Fruit fly (Drosophila melanogaster): ENCODE measurements around the gene mamo.
"Not testable (repeated sequence)": the region's sequence is repeated elsewhere in the genome, so short reads cannot be mapped to it uniquely, and the experiment has no call there.

Gene mamo

DNA sequence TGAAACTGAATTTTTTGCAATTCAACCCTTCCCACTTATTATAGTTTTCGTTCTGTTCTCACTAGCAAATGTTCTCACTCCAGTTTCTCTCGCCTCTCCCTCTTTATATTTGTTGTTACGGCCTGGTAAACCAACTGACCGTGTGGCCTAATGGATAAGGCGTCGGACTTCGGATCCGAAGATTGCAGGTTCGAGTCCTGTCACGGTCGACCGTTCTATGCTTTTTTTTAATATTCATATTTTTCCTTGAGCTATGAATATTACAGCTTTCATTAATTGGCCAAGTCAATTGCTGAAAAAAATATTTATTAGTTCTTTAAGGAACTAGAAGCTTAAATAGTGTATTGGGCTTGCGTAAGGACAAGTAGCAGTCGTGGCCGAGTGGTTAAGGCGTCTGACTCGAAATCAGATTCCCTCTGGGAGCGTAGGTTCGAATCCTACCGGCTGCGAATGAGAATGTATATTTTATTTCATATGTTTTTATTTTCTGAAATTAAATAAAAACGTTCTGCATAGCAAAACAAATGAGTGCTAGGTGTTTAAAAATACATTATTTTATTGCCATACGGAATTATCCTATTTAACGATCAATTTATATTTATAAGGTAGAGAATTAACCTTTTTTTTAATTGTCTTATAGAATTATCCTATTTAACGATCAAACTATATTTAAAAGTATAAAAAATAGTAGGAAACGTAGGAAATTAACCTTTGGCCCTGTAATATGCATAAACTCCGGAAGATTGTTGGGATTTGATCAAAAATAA, 24.5 kb upstream of the mamo start:
- peak; percentile 16 for TF ChIP-seq CG14711 (tag; optimal IDR thresholded peaks at IDR 0.05)
- no peak for TF ChIP-seq Mnt (GFP tag; optimal IDR thresholded peaks at IDR 0.05)
- TF ChIP-seq kay (GFP tag; ENCODE audit: borderline replicate concordance): peak; percentile 45
- TF ChIP-seq bab1 (GFP tag; optimal IDR thresholded peaks at IDR 0.05): peak; percentile 19
- no peak for TF ChIP-seq cic (GFP tag; optimal IDR thresholded peaks at IDR 0.05)

- TF ChIP-seq tj (GFP tag; optimal IDR thresholded peaks at IDR 0.05) (no peak), CG1620 (GFP tag; optimal IDR thresholded peaks at IDR 0.05) (no peak), pad (GFP tag; optimal IDR thresholded peaks at IDR 0.05) (no peak), cnc (optimal IDR thresholded peaks at IDR 0.05) (no peak), CG7045 (GFP tag; optimal IDR thresholded peaks at IDR 0.05) (no peak), CG11617 (GFP tag; optimal IDR thresholded peaks at IDR 0.05) (no peak), CG12768 (GFP tag; optimal IDR thresholded peaks at IDR 0.05) (no peak), Hr96 (GFP tag; optimal IDR thresholded peaks at IDR 0.05) (no peak), Mnt (GFP tag; optimal IDR thresholded peaks at IDR 0.05) (no peak), CG7101 (tag; optimal IDR thresholded peaks at IDR 0.05) (no peak), CG14711 (tag; optimal IDR thresholded peaks at IDR 0.05) (no peak), CG33017 (tag; optimal IDR thresholded peaks at IDR 0.05) (no peak), kay (GFP tag; ENCODE audit: borderline replicate concordance) (no peak), ovo (GFP tag; optimal IDR thresholded peaks at IDR 0.05) (no peak), cic (GFP tag; optimal IDR thresholded peaks at IDR 0.05) (no peak), Crg-1 (GFP tag; optimal IDR thresholded peaks at IDR 0.05) (no peak), bab1 (GFP tag; optimal IDR thresholded peaks at IDR 0.05) (no peak), CG5204 (GFP tag; optimal IDR thresholded peaks at IDR 0.05) (no peak), Clk (GFP tag; optimal IDR thresholded peaks at IDR 0.05) (no peak), toe (GFP tag; optimal IDR thresholded peaks at IDR 0.05) (no peak)
Measured at dm6 chrX:14014177-14014576, 23.9 kb upstream of the mamo start.

DNA sequence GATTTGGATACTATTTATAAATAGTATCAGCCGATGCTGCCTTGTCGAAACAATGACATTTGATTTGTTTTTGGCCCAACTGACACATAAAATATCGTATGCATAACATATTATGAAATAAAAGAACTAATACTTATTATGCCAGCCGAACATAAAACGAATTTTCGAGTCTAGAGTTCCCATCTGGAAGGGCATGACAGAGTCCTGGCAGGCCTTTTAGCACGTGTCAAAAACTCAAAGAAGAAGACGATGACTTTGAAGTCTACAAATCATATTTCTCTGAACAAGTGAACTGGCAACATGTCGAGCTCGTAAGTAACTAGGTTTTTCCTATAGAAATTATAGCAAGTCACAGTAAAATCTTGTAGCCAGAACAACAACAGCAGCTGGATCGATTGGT, 9.6 kb upstream of the mamo start, which contains the start of gene Ste12DOR:
TSS of gene Ste12DOR (plus strand) at position 301 of the 400 bp plus-strand sequence.
- not testable (repeated sequence) for TF ChIP-seq CG11617, Clk, CG5204 (GFP tag; optimal IDR thresholded peaks at IDR 0.05)

DNA sequence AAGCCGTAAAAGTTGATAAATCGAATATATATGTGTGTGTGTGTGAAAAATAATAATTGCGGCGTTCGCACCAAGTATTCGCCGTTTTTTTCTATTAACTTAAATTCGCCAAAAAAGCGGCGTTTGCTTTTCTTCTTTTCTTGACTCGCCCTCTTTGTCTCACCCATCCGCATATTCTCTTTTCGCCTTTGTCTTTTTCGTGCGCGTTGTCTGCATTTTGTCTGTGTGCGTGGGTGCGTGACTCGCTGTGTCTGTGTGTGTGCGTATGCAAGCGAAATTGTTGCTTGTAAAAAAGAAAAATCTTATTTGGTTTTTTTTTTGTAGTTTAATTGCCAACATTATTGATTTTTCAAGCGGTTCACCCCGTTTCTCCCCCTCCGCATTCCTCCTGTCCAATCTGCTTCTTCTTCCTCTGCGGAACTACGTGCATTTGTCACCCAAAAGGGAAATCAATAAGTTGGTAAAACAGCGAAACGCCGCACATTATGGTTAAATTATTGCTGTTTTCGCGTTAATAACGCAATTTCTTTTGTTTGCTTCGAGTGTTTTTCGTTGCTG, 6.5 kb upstream of the mamo start:
- no peak for TF ChIP-seq Hr96 (GFP tag; optimal IDR thresholded peaks at IDR 0.05)
- no peak for TF ChIP-seq toe (GFP tag; optimal IDR thresholded peaks at IDR 0.05)
- TF ChIP-seq tj (GFP tag; optimal IDR thresholded peaks at IDR 0.05): peak; percentile 80
- no peak for TF ChIP-seq kay (GFP tag; ENCODE audit: borderline replicate concordance)
- TF ChIP-seq Crg-1 (GFP tag; optimal IDR thresholded peaks at IDR 0.05): no peak
- no peak for TF ChIP-seq CG12768 (GFP tag; optimal IDR thresholded peaks at IDR 0.05)
- no peak for TF ChIP-seq cic (GFP tag; optimal IDR thresholded peaks at IDR 0.05)
- TF ChIP-seq Mnt (GFP tag; optimal IDR thresholded peaks at IDR 0.05): no peak
- no peak for TF ChIP-seq CG1620 (GFP tag; optimal IDR thresholded peaks at IDR 0.05)
- no peak for TF ChIP-seq CG7045 (GFP tag; optimal IDR thresholded peaks at IDR 0.05)
- TF ChIP-seq pad (GFP tag; optimal IDR thresholded peaks at IDR 0.05): no peak
- TF ChIP-seq CG14711 (tag; optimal IDR thresholded peaks at IDR 0.05): no peak
- TF ChIP-seq cnc (optimal IDR thresholded peaks at IDR 0.05): no peak
- peak; percentile 4 for TF ChIP-seq bab1 (GFP tag; optimal IDR thresholded peaks at IDR 0.05)

- peak; percentile 91 for TF ChIP-seq CG1620 (GFP tag; optimal IDR thresholded peaks at IDR 0.05)
- TF ChIP-seq CG7101 (tag; optimal IDR thresholded peaks at IDR 0.05): peak; percentile 84
- peak; percentile 57 for TF ChIP-seq kay (GFP tag; ENCODE audit: borderline replicate concordance)
- TF ChIP-seq CG33017 (tag; optimal IDR thresholded peaks at IDR 0.05): peak; percentile 62
- TF ChIP-seq tj (GFP tag; optimal IDR thresholded peaks at IDR 0.05): peak; percentile 36
- peak; percentile 90 for TF ChIP-seq Hr96 (GFP tag; optimal IDR thresholded peaks at IDR 0.05)
- TF ChIP-seq CG7045 (GFP tag; optimal IDR thresholded peaks at IDR 0.05): peak; percentile 63
- peak; percentile 80 for TF ChIP-seq bab1 (GFP tag; optimal IDR thresholded peaks at IDR 0.05)
- peak; percentile 78 for TF ChIP-seq Mnt (GFP tag; optimal IDR thresholded peaks at IDR 0.05)
- TF ChIP-seq CG12768 (GFP tag; optimal IDR thresholded peaks at IDR 0.05): peak; percentile 64
- TF ChIP-seq cic (GFP tag; optimal IDR thresholded peaks at IDR 0.05): peak; percentile 28
- peak; percentile 99 for TF ChIP-seq CG14711 (tag; optimal IDR thresholded peaks at IDR 0.05)
- peak; percentile 82 for TF ChIP-seq toe (GFP tag; optimal IDR thresholded peaks at IDR 0.05)
- peak; percentile 78 for TF ChIP-seq CG5204 (GFP tag; optimal IDR thresholded peaks at IDR 0.05)
- peak; percentile 67 for TF ChIP-seq Clk (GFP tag; optimal IDR thresholded peaks at IDR 0.05)
- peak; percentile 70 for TF ChIP-seq pad (GFP tag; optimal IDR thresholded peaks at IDR 0.05)
- peak; percentile 83 for TF ChIP-seq Crg-1 (GFP tag; optimal IDR thresholded peaks at IDR 0.05)
- TF ChIP-seq ovo (GFP tag; optimal IDR thresholded peaks at IDR 0.05): peak; percentile 78
- TF ChIP-seq cnc (optimal IDR thresholded peaks at IDR 0.05): no peak
- peak; percentile 82 for TF ChIP-seq CG11617 (GFP tag; optimal IDR thresholded peaks at IDR 0.05)
Measured at dm6 chrX:13995977-13996723, 5.8 kb upstream of the mamo start, which contains the start of gene ben. Gene ben (plus strand): TSS chrX:13996345.

Data from whole organism, adult.